Worm (Caenorhabditis elegans) whole organism, L4 larva: ENCODE measurements around the gene F20B6.4.

Experiments used
- D1046.2 ChIP-seq: fragments of 200-800 bp; sonication (Bioruptor generic); IDR thresholded peaks from 2 replicates; pipeline ENCODE4 v1.3.6; 2022; ENCODE audit warnings: missing genetic modification characterization, missing compliant biosample characterization
- F26F4.8 ChIP-seq: fragments of 200-800 bp; sonication (Bioruptor generic); conservative IDR thresholded peaks from 2 replicates; pipeline ENCODE4 v1.3.6; 2022; ENCODE audit warnings: missing genetic modification characterization, missing compliant biosample characterization
- Y105C5A.15 ChIP-seq: fragments of 200-800 bp; sonication (Bioruptor generic); IDR thresholded peaks from 2 replicates; pipeline ENCODE4 v1.3.6; 2022; ENCODE audit warnings: missing genetic modification characterization, missing compliant biosample characterization
- Y5F2A.4 ChIP-seq: fragments of 200-800 bp; sonication (Bioruptor generic); optimal IDR thresholded peaks from 2 replicates; lab custom pipeline; 2018; ENCODE audit warnings: mild to moderate bottlenecking, missing genetic modification characterization, missing compliant biosample characterization
- ZK337.2 ChIP-seq: fragments of 200-800 bp; sonication (Bioruptor generic); IDR thresholded peaks from 2 replicates; pipeline ENCODE4 v1.3.6; 2022; ENCODE audit warnings: missing genetic modification reagents, missing genetic modification characterization, missing compliant biosample characterization
- aly-2 ChIP-seq: sonication (generic microtip); optimal IDR thresholded peaks from 2 replicates; lab custom pipeline; 2018; ENCODE audit warnings: missing biosample characterization, missing genetic modification characterization
- ama-1 ChIP-seq: fragments of 150-350 bp; optimal IDR thresholded peaks from 2 replicates; lab custom pipeline; 2014; ENCODE audit warnings: inconsistent platforms, mixed read lengths
- arid-1 ChIP-seq: fragments of 200-800 bp; sonication (Bioruptor generic); conservative IDR thresholded peaks from 2 replicates; pipeline ENCODE4 v1.3.6; 2022; ENCODE audit warnings: missing genetic modification reagents, missing genetic modification characterization, missing compliant biosample characterization
- ceh-20 ChIP-seq: fragments of 200-800 bp; sonication (Bioruptor generic); IDR thresholded peaks from 2 replicates; pipeline ENCODE4 v1.3.6; 2022; ENCODE audit warnings: missing genetic modification reagents, missing genetic modification characterization, missing compliant biosample characterization
- ceh-32 ChIP-seq: sonication (generic microtip); optimal IDR thresholded peaks from 2 replicates; lab custom pipeline; 2016; ENCODE audit warnings: mild to moderate bottlenecking, missing genetic modification characterization, missing compliant biosample characterization; ENCODE audit not compliant: poor library complexity
- ceh-44 ChIP-seq: fragments of 200-800 bp; sonication (Bioruptor generic); IDR thresholded peaks from 2 replicates; pipeline ENCODE4 v1.3.6; 2022; ENCODE audit warnings: missing genetic modification reagents, missing genetic modification characterization, missing compliant biosample characterization
- ces-1 ChIP-seq: fragments of 150-350 bp; sonication (generic microtip); optimal IDR thresholded peaks from 4 replicates; lab custom pipeline; 2014; ENCODE audit warnings: missing biosample characterization, missing genetic modification reagents, missing genetic modification characterization
- daf-8 ChIP-seq: fragments of 200-800 bp; sonication (Bioruptor generic); IDR thresholded peaks from 2 replicates; pipeline ENCODE4 v1.3.6; 2022; ENCODE audit warnings: missing genetic modification characterization, missing compliant biosample characterization
- dmd-6 ChIP-seq: fragments of 200-800 bp; sonication (Bioruptor generic); IDR thresholded peaks from 2 replicates; pipeline ENCODE4 v1.3.6; 2022; ENCODE audit warnings: missing genetic modification reagents, missing genetic modification characterization, missing compliant biosample characterization
- dmd-8 ChIP-seq: fragments of 200-800 bp; sonication (Bioruptor generic); IDR thresholded peaks from 2 replicates; pipeline ENCODE4 v1.3.6; 2022; ENCODE audit warnings: missing genetic modification characterization, missing compliant biosample characterization
- dpl-1 ChIP-seq: fragments of 150-350 bp; optimal IDR thresholded peaks from 2 replicates; lab custom pipeline; 2014; ENCODE audit warnings: missing biosample characterization, missing genetic modification reagents, missing genetic modification characterization
- dve-1 ChIP-seq: sonication (generic microtip); optimal IDR thresholded peaks from 2 replicates; lab custom pipeline; 2017; ENCODE audit warnings: antibody characterized with exemption, mild to moderate bottlenecking, missing genetic modification characterization, missing compliant biosample characterization; ENCODE audit not compliant: insufficient read depth
- egl-27 ChIP-seq: sonication (generic microtip); optimal IDR thresholded peaks from 3 replicates; lab custom pipeline; 2017; ENCODE audit warnings: missing biosample characterization, missing genetic modification reagents, missing genetic modification characterization
- gei-8 ChIP-seq: fragments of 200-800 bp; sonication (Bioruptor generic); optimal IDR thresholded peaks from 2 replicates; lab custom pipeline; 2018; ENCODE audit warnings: mild to moderate bottlenecking, missing genetic modification characterization, missing compliant biosample characterization
- hlh-11 ChIP-seq: fragments of 200-800 bp; sonication (Bioruptor generic); optimal IDR thresholded peaks from 2 replicates; lab custom pipeline; 2018; ENCODE audit warnings: mild to moderate bottlenecking, missing genetic modification characterization, missing compliant biosample characterization
- hlh-30 ChIP-seq: sonication (generic microtip); optimal IDR thresholded peaks from 2 replicates; lab custom pipeline; 2017; ENCODE audit warnings: antibody characterized with exemption, mild to moderate bottlenecking, missing genetic modification characterization, missing compliant biosample characterization; ENCODE audit not compliant: insufficient read depth
- lin-1 ChIP-seq: fragments of 200-800 bp; sonication (Bioruptor generic); IDR thresholded peaks from 2 replicates; pipeline ENCODE4 v1.3.6; 2022; ENCODE audit warnings: missing genetic modification reagents, missing genetic modification characterization, missing compliant biosample characterization
- lin-15B ChIP-seq: fragments of 150-350 bp; sonication (generic microtip); optimal IDR thresholded peaks from 3 replicates; lab custom pipeline; 2014; ENCODE audit warnings: missing biosample characterization, missing genetic modification characterization
- lin-38 ChIP-seq: fragments of 200-800 bp; sonication (Bioruptor generic); IDR thresholded peaks from 2 replicates; pipeline ENCODE4 v1.3.6; 2022; ENCODE audit warnings: missing genetic modification reagents, missing genetic modification characterization, missing compliant biosample characterization
- lir-3 ChIP-seq: sonication (generic microtip); optimal IDR thresholded peaks from 2 replicates; lab custom pipeline; 2016; ENCODE audit warnings: mild to moderate bottlenecking, missing genetic modification characterization, missing compliant biosample characterization
- madf-5 ChIP-seq, 2 experiments: fragments of 200-800 bp; sonication (Bioruptor generic); IDR thresholded peaks; 2 replicates each; pipeline ENCODE4 v1.3.6; 2022; ENCODE audit warnings: missing compliant biosample characterization in 2 of 2, missing genetic modification characterization in 2 of 2
- mep-1 ChIP-seq: fragments of 150-350 bp; sonication (generic microtip); optimal IDR thresholded peaks from 3 replicates; lab custom pipeline; 2014; ENCODE audit warnings: missing biosample characterization, missing genetic modification characterization
- mes-2 ChIP-seq: sonication (generic microtip); optimal IDR thresholded peaks from 2 replicates; lab custom pipeline; 2016; ENCODE audit warnings: missing genotype, mild to moderate bottlenecking, missing genetic modification characterization, missing compliant biosample characterization; ENCODE audit not compliant: poor library complexity, severe bottlenecking
- mxl-2 ChIP-seq: fragments of 200-800 bp; sonication (Bioruptor generic); conservative IDR thresholded peaks from 2 replicates; pipeline ENCODE4 v1.3.6; 2022; ENCODE audit warnings: missing genetic modification reagents, missing genetic modification characterization, missing compliant biosample characterization
- mxl-3 ChIP-seq: fragments of 200-800 bp; sonication (Bioruptor generic); optimal IDR thresholded peaks from 2 replicates; lab custom pipeline; 2018; ENCODE audit warnings: mild to moderate bottlenecking, missing genetic modification characterization, missing compliant biosample characterization
- nhr-10 ChIP-seq: fragments of 150-350 bp; optimal IDR thresholded peaks from 2 replicates; lab custom pipeline; 2014; ENCODE audit warnings: missing biosample characterization, missing genetic modification characterization
- nhr-11 ChIP-seq: fragments of 150-350 bp; optimal IDR thresholded peaks from 2 replicates; lab custom pipeline; 2014; ENCODE audit warnings: missing biosample characterization, missing genetic modification characterization
- nhr-28 ChIP-seq: fragments of 150-350 bp; optimal IDR thresholded peaks from 2 replicates; lab custom pipeline; 2014; ENCODE audit warnings: missing biosample characterization, missing genetic modification characterization
- nhr-48 ChIP-seq: sonication (generic microtip); optimal IDR thresholded peaks from 2 replicates; lab custom pipeline; 2016; ENCODE audit warnings: mild to moderate bottlenecking, missing genetic modification characterization, missing compliant biosample characterization
- nhr-77 ChIP-seq: fragments of 150-350 bp; optimal IDR thresholded peaks from 2 replicates; lab custom pipeline; 2014; ENCODE audit warnings: missing biosample characterization, missing genetic modification characterization
- php-3 ChIP-seq: fragments of 200-800 bp; sonication (Bioruptor generic); IDR thresholded peaks from 2 replicates; pipeline ENCODE4 v1.3.6; 2022; ENCODE audit warnings: missing genetic modification reagents, missing genetic modification characterization, missing compliant biosample characterization
- rbr-2 ChIP-seq: sonication (generic microtip); optimal IDR thresholded peaks from 2 replicates; lab custom pipeline; 2016; ENCODE audit warnings: missing genotype, missing genetic modification characterization, missing compliant biosample characterization
- sdz-12 ChIP-seq: fragments of 200-800 bp; sonication (Bioruptor generic); optimal IDR thresholded peaks from 2 replicates; lab custom pipeline; 2018; ENCODE audit warnings: mild to moderate bottlenecking, missing genetic modification characterization, missing compliant biosample characterization
- set-16 ChIP-seq: fragments of 200-800 bp; sonication (Bioruptor generic); IDR thresholded peaks from 2 replicates; pipeline ENCODE4 v1.3.6; 2022; ENCODE audit warnings: missing genetic modification reagents, missing genetic modification characterization, missing compliant biosample characterization
- snpc-1.2 ChIP-seq: fragments of 200-800 bp; sonication (Bioruptor generic); IDR thresholded peaks from 2 replicates; pipeline ENCODE4 v1.3.6; 2022; ENCODE audit warnings: missing genetic modification reagents, missing genetic modification characterization, missing compliant biosample characterization
- snpc-4 ChIP-seq: fragments of 150-350 bp; optimal IDR thresholded peaks from 2 replicates; lab custom pipeline; 2014; ENCODE audit warnings: missing biosample characterization, missing genetic modification characterization
- vab-7 ChIP-seq: fragments of 200-800 bp; sonication (Bioruptor generic); IDR thresholded peaks from 2 replicates; pipeline ENCODE4 v1.3.6; 2022; ENCODE audit warnings: missing genetic modification reagents, missing genetic modification characterization, missing compliant biosample characterization
- zag-1 ChIP-seq: fragments of 150-350 bp; optimal IDR thresholded peaks from 2 replicates; lab custom pipeline; 2014; ENCODE audit warnings: missing biosample characterization, missing genetic modification characterization
- zfp-2 ChIP-seq: sonication (generic microtip); optimal IDR thresholded peaks from 2 replicates; lab custom pipeline; 2016; ENCODE audit warnings: mild to moderate bottlenecking, missing genetic modification characterization, missing compliant biosample characterization
- zip-11 ChIP-seq: fragments of 200-800 bp; sonication (Bioruptor generic); IDR thresholded peaks from 2 replicates; pipeline ENCODE4 v1.3.6; 2022; ENCODE audit warnings: missing genetic modification characterization, missing compliant biosample characterization
- zip-2 ChIP-seq: fragments of 150-350 bp; optimal IDR thresholded peaks from 2 replicates; lab custom pipeline; 2014; ENCODE audit warnings: missing biosample characterization, missing genetic modification characterization
- ztf-7 ChIP-seq: fragments of 150-350 bp; optimal IDR thresholded peaks from 2 replicates; lab custom pipeline; 2014; ENCODE audit warnings: missing biosample characterization, missing genetic modification characterization

The F20B6.4 gene

DNA sequence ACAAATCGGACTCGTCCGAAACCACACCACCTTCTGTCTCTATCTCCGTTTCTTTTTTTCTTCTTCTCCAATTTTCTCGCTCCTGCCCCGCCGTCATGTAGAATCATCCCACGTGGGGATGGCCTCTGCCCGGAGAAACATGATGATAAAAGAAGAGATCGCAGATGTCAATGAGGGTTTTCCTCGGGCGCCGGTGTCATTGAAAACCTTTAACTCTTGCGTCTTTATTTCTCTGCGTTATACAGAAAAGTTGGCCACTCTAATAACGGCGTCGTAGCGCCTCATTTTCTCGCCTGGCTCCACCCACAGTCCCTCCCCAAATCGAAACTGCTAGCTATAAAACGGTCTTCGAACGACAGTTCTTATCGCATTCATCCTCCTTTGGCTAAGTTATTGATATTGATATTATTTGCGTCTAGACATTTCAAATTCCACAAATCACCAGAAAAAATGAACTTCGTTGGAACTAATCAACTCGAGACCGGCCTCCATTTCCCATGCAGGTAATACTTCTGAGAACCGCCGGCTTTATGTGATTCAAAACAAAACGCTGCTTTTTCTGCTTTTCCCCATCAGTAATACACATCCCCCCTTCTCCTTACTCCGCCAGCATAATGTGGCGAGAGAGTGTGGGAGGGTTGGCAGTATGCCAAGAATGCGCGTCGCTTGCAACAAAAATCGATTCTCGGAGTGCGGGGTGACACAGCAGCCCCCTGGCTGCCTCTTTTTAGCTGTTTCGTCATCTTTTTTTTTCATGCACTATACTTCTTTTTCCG is 51.1 kb downstream of the F20B6.4 start (continued):
- TF ChIP-seq lin-1 (GFP tag; lab: Robert Waterston, UW) (peak; percentile 58; the same call in 1 of the 2 replicates), ZK337.2 (GFP tag; lab: Robert Waterston, UW) (peak; percentile 42), lin-38 (peak; percentile 35), vab-7 (GFP tag; lab: Robert Waterston, UW) (no peak), ces-1 (GFP tag; lab: Kevin White, UChicago) (no peak), hlh-11 (tag; lab: Kevin White, UChicago) (peak; percentile 95), ceh-44 (GFP tag; lab: Robert Waterston, UW) (peak; percentile 67; the same call in 1 of the 2 replicates), sdz-12 (GFP tag; lab: Kevin White, UChicago) (no peak), egl-27 (no peak), F26F4.8 (no peak), aly-2 (no peak), Y5F2A.4 (GFP tag; lab: Kevin White, UChicago) (peak; percentile 40), lin-15B (tag; lab: Kevin White, UChicago) (no peak), mxl-2 (peak; percentile 53; the same call in 1 of the 2 replicates), nhr-11 (peak; percentile 64), Y105C5A.15 (no peak), snpc-1.2 (GFP tag; lab: Robert Waterston, UW) (no peak), ceh-20 (GFP tag; lab: Robert Waterston, UW) (peak; percentile 15; the same call in 1 of the 2 replicates), ama-1 (lab: Kevin White, UChicago) (peak; percentile 80), snpc-4 (tag; lab: Kevin White, UChicago) (no peak), rbr-2 (tag; lab: Kevin White, UChicago) (peak; percentile 54)

- no peak for TF ChIP-seq dpl-1 (GFP tag; lab: Kevin White, UChicago)
- no peak for TF ChIP-seq Y105C5A.15
- no peak for TF ChIP-seq nhr-10 (tag; lab: Kevin White, UChicago)
- TF ChIP-seq daf-8 (GFP tag; lab: Robert Waterston, UW): no peak
- TF ChIP-seq ztf-7 (tag; lab: Kevin White, UChicago): no peak
- no peak for TF ChIP-seq mep-1 (tag; lab: Kevin White, UChicago)
- TF ChIP-seq set-16 (GFP tag; lab: Robert Waterston, UW): peak; percentile 14; the same call in 1 of the 2 replicates
- peak; percentile 23 for TF ChIP-seq nhr-28
- TF ChIP-seq dmd-8 (GFP tag; lab: Robert Waterston, UW): no peak
- no peak for TF ChIP-seq egl-27
- peak; percentile 73 for TF ChIP-seq dve-1 (tag; lab: Kevin White, UChicago)
- TF ChIP-seq snpc-1.2 (GFP tag; lab: Robert Waterston, UW): 0 out of 2 replicates have a peak, but pooled peaks have one; percentile 12
- no peak for TF ChIP-seq zfp-2
- no peak for TF ChIP-seq zag-1
- TF ChIP-seq nhr-77: no peak
- TF ChIP-seq zip-11 (GFP tag; lab: Robert Waterston, UW): no peak
- no peak for TF ChIP-seq D1046.2 (GFP tag; lab: Robert Waterston, UW)
- TF ChIP-seq ama-1 (lab: Kevin White, UChicago): no peak
- peak; percentile 57; the same call in 1 of the 2 replicates for TF ChIP-seq php-3 (GFP tag; lab: Robert Waterston, UW)
- 0 out of 2 replicates have a peak, but pooled peaks have one; percentile 16 for TF ChIP-seq arid-1 (GFP tag; lab: Robert Waterston, UW)
- no peak for TF ChIP-seq mes-2 (tag; lab: Kevin White, UChicago)
- peak; percentile 35 for TF ChIP-seq nhr-48 (tag; lab: Kevin White, UChicago)
- TF ChIP-seq gei-8: no peak
- TF ChIP-seq mxl-3 (GFP tag; lab: Kevin White, UChicago): no peak
- peak; percentile 80 for TF ChIP-seq hlh-30 (tag; lab: Kevin White, UChicago)
- TF ChIP-seq rbr-2 (tag; lab: Kevin White, UChicago): no peak
- no peak for TF ChIP-seq ceh-32 (tag; lab: Kevin White, UChicago)
- TF ChIP-seq dmd-6 (GFP tag; lab: Robert Waterston, UW): peak; percentile 87
- TF ChIP-seq ZK337.2 (GFP tag; lab: Robert Waterston, UW): no peak
- no peak for TF ChIP-seq madf-5 (GFP tag; IDR thresholded peaks at IDR 0.05; lab: Robert Waterston, UW)
- no peak for TF ChIP-seq ceh-44 (GFP tag; lab: Robert Waterston, UW)
- TF ChIP-seq zip-2 (tag; lab: Kevin White, UChicago): no peak
- no peak for TF ChIP-seq lir-3 (tag; lab: Kevin White, UChicago)
Measured at ce11 chrX:4144136-4144781, 52.1 kb downstream of the F20B6.4 start.
